Fruit fly (Drosophila melanogaster): ENCODE data around the gene Prp3.
A peak's percentile ranks its signal among the peaks of the same experiment; 100 is the strongest.

DNA sequence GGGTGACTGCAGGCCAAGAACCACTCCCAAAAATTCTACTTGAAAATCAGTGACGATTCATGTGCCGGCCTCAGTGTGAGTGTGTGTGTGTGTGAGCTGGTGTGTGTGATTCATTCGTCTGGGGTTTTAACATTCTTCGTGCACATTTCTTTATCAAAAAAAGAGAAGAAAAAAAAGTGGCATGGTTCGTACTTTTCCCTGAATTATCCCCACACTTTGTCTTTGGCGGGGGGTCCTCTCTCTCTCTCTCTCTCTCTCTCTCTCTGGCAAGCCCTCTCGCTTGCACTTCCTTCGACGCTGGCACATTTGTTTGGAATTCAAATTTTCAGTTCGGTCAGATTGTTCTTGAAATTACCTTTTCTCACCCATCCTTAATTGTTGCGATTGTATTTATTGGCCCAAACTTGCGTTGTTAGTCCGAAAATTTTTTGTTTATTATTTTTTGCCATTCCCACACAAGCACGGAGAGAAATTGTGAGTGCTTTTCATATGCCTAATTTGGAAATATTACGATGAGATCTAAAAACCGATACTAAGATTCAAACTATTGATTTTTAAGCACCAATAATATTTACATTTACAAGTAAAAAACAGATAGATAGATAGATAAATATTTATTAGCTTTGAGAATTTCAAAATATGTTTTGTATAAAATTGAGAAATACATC is 19.1 kb downstream of the Prp3 start:
- TF ChIP-seq net (GFP tag; optimal IDR thresholded peaks at IDR 0.05) (peak; percentile 3), CG6808 (GFP tag; optimal IDR thresholded peaks at IDR 0.05) (no peak), dac (GFP tag; optimal IDR thresholded peaks at IDR 0.05) (no peak)
